Fruit fly (Drosophila melanogaster): ENCODE measurements around the gene Gr22f.

DNA sequence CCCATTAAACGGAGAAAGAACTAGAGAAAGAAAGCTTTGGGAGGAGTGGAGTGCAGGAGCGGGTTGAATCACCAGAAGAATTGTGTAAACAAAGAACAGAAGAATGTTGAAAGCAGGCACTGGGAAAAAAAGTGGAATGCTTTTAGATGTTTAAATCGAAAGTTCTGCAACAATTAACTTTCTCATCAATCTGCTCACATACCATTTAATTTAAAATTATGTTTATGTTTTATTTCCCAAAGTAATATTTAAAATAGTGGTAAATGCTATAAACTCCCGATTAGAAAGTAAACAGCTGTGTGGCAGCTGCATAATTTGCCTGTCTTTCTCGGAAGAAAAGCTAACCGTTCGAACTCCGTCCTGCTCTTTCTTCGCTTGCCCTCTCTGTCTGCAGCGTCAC is 18.2 kb downstream of the Gr22f start:
- TF ChIP-seq kay (GFP tag; ENCODE audit: borderline replicate concordance) (no peak), CG7045 (GFP tag; optimal IDR thresholded peaks at IDR 0.05) (no peak), CG11617 (GFP tag; optimal IDR thresholded peaks at IDR 0.05) (no peak)

All from whole organism, adult.